Worm (Caenorhabditis elegans) whole organism, midembryonic: ENCODE data around the gene srr-10.
"Not testable (repeated sequence)": the region's sequence is repeated elsewhere in the genome, so short reads cannot be mapped to it uniquely, and the experiment has no call there.

Experiments
- T22C8.4 ChIP-seq: fragments of 200-800 bp; sonication (Bioruptor generic); IDR thresholded peaks from 2 replicates; pipeline ENCODE4 v1.3.6; 2022; ENCODE audit warnings: missing genetic modification characterization, missing compliant biosample characterization
- cog-1 ChIP-seq: sonication (generic microtip); optimal IDR thresholded peaks from 2 replicates; lab custom pipeline; 2016; ENCODE audit warnings: missing genetic modification characterization, missing compliant biosample characterization
- flt-1 ChIP-seq: fragments of 200-800 bp; sonication (Bioruptor generic); IDR thresholded peaks from 2 replicates; pipeline ENCODE4 v1.3.6; 2022; ENCODE audit warnings: missing genetic modification characterization, missing compliant biosample characterization
- klf-2 ChIP-seq: fragments of 200-800 bp; sonication (Bioruptor generic); conservative IDR thresholded peaks from 2 replicates; pipeline ENCODE4 v1.3.6; 2022; ENCODE audit warnings: missing genetic modification reagents, missing genetic modification characterization, missing compliant biosample characterization
- med-1 ChIP-seq: sonication (generic microtip); optimal IDR thresholded peaks from 2 replicates; lab custom pipeline; 2017; ENCODE audit warnings: missing genetic modification characterization, mild to moderate bottlenecking, missing compliant biosample characterization, antibody characterized with exemption, missing genetic modification reagents; ENCODE audit not compliant: insufficient read depth
- ref-1 ChIP-seq: fragments of 200-800 bp; sonication (Bioruptor generic); conservative IDR thresholded peaks from 2 replicates; pipeline ENCODE4 v1.3.6; 2022; ENCODE audit warnings: missing genetic modification reagents, missing genetic modification characterization, missing compliant biosample characterization
- tab-1 ChIP-seq: fragments of 200-800 bp; sonication (Bioruptor generic); IDR thresholded peaks from 2 replicates; pipeline ENCODE4 v1.3.6; 2022; ENCODE audit warnings: missing genetic modification characterization, missing compliant biosample characterization
- ztf-23 ChIP-seq: fragments of 200-800 bp; sonication (Bioruptor generic); IDR thresholded peaks from 2 replicates; pipeline ENCODE4 v1.3.6; 2022; ENCODE audit warnings: missing genetic modification reagents, missing genetic modification characterization, missing compliant biosample characterization
- ztf-29 ChIP-seq: fragments of 200-800 bp; sonication (Bioruptor generic); IDR thresholded peaks from 2 replicates; pipeline ENCODE4 v1.3.6; 2022; ENCODE audit warnings: missing genetic modification reagents, missing genetic modification characterization, missing compliant biosample characterization

Gene srr-10

DNA sequence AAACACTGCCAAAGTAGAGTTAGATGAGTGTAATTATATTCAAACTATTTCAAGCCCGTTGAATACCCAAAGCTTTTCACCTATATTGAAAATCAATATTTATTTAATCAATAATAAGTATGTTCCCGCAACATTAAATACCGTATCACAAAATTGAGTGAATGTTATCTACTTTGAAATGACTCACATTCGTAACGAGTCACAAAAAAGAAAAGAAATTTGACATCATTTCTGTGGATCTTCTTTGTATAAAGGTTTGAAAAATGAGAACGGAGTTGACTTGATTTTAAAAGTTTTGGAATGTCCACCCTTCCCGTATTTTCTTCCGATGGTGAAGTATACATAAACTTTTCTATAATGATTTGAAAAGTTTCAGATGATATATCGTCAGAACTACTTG lies at the start of gene srr-10:
Gene srr-10 (plus strand): TSS at position 301 of the 400 bp plus-strand sequence.
- TF ChIP-seq ztf-29 (GFP tag; lab: Robert Waterston, UW) (no peak), med-1 (GFP tag; lab: Kevin White, UChicago) (no peak), klf-2 (GFP tag; lab: Robert Waterston, UW) (no peak), ref-1 (GFP tag; lab: Robert Waterston, UW) (no peak), cog-1 (tag; lab: Kevin White, UChicago) (no peak), flt-1 (GFP tag; lab: Robert Waterston, UW) (no peak), T22C8.4 (GFP tag; lab: Robert Waterston, UW) (no peak), tab-1 (GFP tag; lab: Robert Waterston, UW) (no peak), ztf-23 (no peak)

DNA sequence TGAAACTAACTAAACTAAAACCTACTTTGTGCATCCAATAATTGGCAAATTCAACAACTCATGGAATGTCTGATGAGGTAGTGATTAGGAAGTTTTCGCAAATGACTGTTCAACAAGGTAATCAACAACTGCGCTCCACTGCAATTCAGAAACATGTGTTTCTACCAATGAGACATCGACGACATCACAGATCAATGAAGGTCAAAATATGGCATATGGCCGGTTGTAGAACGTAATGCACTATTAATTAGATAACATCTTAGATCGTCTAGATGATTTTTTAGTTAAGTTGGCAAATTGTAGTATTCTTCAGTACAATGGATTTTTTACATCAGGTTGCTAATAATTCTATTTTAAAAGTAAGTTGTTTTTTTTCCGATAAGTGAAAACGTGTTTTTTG lies 49.2 kb upstream of the srr-10 start, which contains the start of the genes nhr-94 and nhr-152:
Gene nhr-94 (minus strand): TSS at position 147 of the 400 bp plus-strand sequence.
Gene nhr-152 (plus strand): TSS at position 162 of the 400 bp plus-strand sequence.
- no peak for TF ChIP-seq ztf-29 (GFP tag; lab: Robert Waterston, UW)
- TF ChIP-seq ref-1 (GFP tag; lab: Robert Waterston, UW): no peak
- TF ChIP-seq med-1 (GFP tag; lab: Kevin White, UChicago): no peak
- no peak for TF ChIP-seq cog-1 (tag; lab: Kevin White, UChicago)
- no peak for TF ChIP-seq flt-1 (GFP tag; lab: Robert Waterston, UW)
- TF ChIP-seq klf-2 (GFP tag; lab: Robert Waterston, UW): no peak
- no peak for TF ChIP-seq T22C8.4 (GFP tag; lab: Robert Waterston, UW)
- no peak for TF ChIP-seq ztf-23
- TF ChIP-seq tab-1 (GFP tag; lab: Robert Waterston, UW): no peak

DNA sequence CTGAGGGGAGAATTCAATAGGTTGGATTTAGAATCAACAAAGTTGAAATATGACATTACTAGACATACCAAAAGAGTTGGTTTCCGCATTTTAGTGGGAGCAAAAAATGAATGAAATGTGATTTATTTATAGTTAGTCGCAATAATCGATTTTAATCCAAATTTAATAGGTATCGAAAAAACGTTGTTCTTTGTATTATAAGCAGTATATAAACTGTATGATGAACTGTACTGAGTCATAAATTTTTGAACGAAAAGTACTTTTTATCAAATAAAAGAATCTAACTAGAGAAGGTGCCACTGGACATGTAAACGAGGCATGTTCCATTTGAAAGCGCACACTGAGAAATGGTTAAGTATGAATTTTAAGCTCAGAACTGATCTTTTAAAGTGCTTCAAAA lies 45.5 kb upstream of the srr-10 start, which contains the start of gene C12D5.9:
Gene C12D5.9 (minus strand): TSS at position 101 of the 400 bp plus-strand sequence.
- TF ChIP-seq ref-1 (GFP tag; lab: Robert Waterston, UW) (no peak), flt-1 (GFP tag; lab: Robert Waterston, UW) (no peak), T22C8.4 (GFP tag; lab: Robert Waterston, UW) (no peak), med-1 (GFP tag; lab: Kevin White, UChicago) (no peak), ztf-29 (GFP tag; lab: Robert Waterston, UW) (no peak), klf-2 (GFP tag; lab: Robert Waterston, UW) (no peak), ztf-23 (no peak), cog-1 (tag; lab: Kevin White, UChicago) (no peak), tab-1 (GFP tag; lab: Robert Waterston, UW) (no peak)

DNA sequence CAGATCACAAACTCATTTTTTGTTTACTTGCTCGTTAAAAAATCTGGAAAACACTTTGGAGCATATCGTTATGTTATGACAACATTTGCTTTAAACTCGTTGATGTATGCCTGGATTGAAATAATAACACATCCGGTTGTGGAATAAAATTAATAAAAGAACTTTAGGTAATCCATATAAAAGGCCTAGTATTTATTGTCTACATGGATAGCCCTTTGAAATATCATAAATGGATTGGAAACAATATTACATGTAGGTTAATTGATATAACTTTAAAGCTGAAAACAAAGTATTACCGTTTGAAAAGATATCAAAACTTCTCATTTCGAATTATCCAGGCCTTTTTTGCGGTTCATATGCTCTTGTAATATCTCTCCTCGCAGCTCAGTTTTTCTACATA lies 44.8 kb upstream of the srr-10 start:
- no peak for TF ChIP-seq tab-1 (GFP tag; lab: Robert Waterston, UW)
- no peak for TF ChIP-seq cog-1 (tag; lab: Kevin White, UChicago)
- no peak for TF ChIP-seq klf-2 (GFP tag; lab: Robert Waterston, UW)
- no peak for TF ChIP-seq med-1 (GFP tag; lab: Kevin White, UChicago)
- TF ChIP-seq ref-1 (GFP tag; lab: Robert Waterston, UW): no peak
- no peak for TF ChIP-seq ztf-23
- TF ChIP-seq T22C8.4 (GFP tag; lab: Robert Waterston, UW): no peak
- TF ChIP-seq ztf-29 (GFP tag; lab: Robert Waterston, UW): no peak
- TF ChIP-seq flt-1 (GFP tag; lab: Robert Waterston, UW): no peak

DNA sequence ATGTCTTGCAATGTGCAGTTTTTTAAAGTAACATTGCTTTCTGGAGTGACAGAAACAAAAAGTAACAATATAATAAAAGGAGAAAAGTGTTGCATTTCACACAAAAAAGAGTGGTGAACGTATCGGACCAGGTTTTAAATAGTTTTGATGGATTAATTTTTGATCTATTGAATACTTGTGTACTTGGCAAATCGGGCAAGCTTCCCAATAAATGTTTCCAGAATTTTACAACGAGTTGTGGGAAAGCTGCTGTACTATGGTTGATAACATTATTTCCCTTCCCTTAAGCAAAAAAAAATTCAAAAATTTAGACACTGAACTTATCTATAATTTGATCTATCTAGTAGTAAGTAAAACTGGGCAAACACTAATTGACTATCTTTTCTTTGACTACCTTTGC lies 42.0 kb upstream of the srr-10 start, which contains the start of gene C12D5.10:
Gene C12D5.10 (minus strand): TSS at position 101 of the 400 bp plus-strand sequence.
- no peak for TF ChIP-seq ztf-29 (GFP tag; lab: Robert Waterston, UW)
- no peak for TF ChIP-seq T22C8.4 (GFP tag; lab: Robert Waterston, UW)
- TF ChIP-seq flt-1 (GFP tag; lab: Robert Waterston, UW): no peak
- no peak for TF ChIP-seq med-1 (GFP tag; lab: Kevin White, UChicago)
- TF ChIP-seq klf-2 (GFP tag; lab: Robert Waterston, UW): no peak
- no peak for TF ChIP-seq ztf-23
- no peak for TF ChIP-seq tab-1 (GFP tag; lab: Robert Waterston, UW)
- TF ChIP-seq cog-1 (tag; lab: Kevin White, UChicago): no peak
- TF ChIP-seq ref-1 (GFP tag; lab: Robert Waterston, UW): no peak

DNA sequence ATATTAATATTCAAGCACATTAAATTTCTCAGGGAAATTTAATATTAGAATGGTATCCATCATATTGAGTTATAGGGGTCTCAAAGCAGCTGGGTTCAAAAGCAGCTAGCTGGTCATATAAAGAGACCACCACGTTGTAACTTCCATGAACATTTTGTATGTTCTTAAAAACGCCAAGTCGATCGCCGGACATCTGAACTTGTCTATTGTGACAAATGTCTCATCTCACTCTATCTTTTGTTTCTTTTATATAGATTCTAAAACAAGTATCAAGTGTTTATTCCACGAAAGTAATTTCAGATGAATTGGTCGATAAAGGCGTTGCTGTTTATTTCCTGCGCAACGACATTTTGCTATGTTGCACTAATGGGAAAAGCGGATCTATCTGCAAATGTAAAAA lies 38.6 kb upstream of the srr-10 start, which contains the start of gene ZK105.3:
Gene ZK105.3 (plus strand): TSS at position 301 of the 400 bp plus-strand sequence.
- TF ChIP-seq flt-1 (GFP tag; lab: Robert Waterston, UW) (no peak), cog-1 (tag; lab: Kevin White, UChicago) (no peak)

DNA sequence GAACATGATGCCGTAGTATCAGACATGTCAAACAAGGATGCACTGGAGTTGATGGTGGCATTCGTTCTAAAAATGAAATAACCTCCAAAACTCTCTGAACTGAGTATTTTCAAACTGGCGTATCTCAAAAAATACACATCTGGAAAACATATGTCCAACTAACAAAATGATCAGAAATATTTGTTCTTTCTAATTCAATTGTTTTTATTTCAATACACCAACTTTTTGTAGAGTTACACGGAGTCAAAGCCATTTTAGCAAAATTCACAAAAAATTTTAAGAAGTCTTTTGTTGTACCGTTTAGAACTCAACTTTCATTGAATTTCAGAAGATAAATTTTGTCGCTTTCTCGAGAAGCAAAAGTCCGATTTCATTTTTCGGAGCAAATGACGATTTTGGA lies 31.9 kb upstream of the srr-10 start, which contains the start of gene srsx-40:
Gene srsx-40 (minus strand): TSS at position 101 of the 400 bp plus-strand sequence.
- not testable (repeated sequence) for TF ChIP-seq med-1 (GFP tag; lab: Kevin White, UChicago); ztf-29 (GFP tag; lab: Robert Waterston, UW); flt-1 (GFP tag; lab: Robert Waterston, UW)

DNA sequence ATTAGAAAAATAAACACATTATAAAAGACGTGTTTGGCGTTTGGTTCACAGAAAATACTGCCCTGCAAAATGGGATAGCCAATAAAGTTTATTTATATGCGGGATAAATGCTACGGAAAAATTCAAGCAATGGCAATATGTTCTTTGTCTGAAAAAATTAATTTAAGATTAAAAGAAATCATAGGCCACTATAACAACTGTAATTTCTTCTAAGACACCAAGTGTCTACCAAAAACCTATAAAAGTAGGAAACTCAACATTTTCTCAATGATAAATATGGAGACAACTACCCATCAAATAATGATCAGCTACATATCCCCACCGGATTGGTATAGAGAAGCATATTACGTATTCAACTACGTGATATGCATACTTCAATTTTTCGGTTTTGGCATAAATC lies 30.1 kb upstream of the srr-10 start, which contains the start of gene srw-3:
Gene srw-3 (plus strand): TSS at position 301 of the 400 bp plus-strand sequence.
- TF ChIP-seq ztf-23 (no peak), med-1 (GFP tag; lab: Kevin White, UChicago) (no peak), cog-1 (tag; lab: Kevin White, UChicago) (no peak), tab-1 (GFP tag; lab: Robert Waterston, UW) (no peak), T22C8.4 (GFP tag; lab: Robert Waterston, UW) (no peak), ref-1 (GFP tag; lab: Robert Waterston, UW) (no peak), ztf-29 (GFP tag; lab: Robert Waterston, UW) (no peak), flt-1 (GFP tag; lab: Robert Waterston, UW) (no peak), klf-2 (GFP tag; lab: Robert Waterston, UW) (no peak)

DNA sequence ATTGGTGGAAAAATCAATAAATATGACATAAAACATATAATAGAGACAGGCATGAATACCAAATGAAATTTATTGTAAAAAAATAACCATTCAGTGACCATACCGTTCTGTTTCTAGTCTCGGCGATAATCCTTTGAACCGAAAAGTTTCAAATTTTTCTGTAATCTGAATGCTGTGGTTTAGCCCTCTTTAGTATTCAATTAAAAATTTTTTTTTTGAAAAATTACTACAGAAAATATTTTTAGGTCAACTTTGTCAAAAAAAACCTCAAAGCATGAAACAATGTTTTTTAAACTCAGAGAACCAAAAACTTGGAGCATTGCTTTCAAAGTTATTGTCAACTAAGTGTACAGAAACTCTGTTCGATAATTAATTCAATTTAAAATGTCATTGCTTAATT lies 26.9 kb upstream of the srr-10 start, which contains the start of gene ZK105.11:
Gene ZK105.11 (minus strand): TSS at position 101 of the 400 bp plus-strand sequence.
- TF ChIP-seq med-1 (GFP tag; lab: Kevin White, UChicago): no peak
- TF ChIP-seq klf-2 (GFP tag; lab: Robert Waterston, UW): no peak
- no peak for TF ChIP-seq tab-1 (GFP tag; lab: Robert Waterston, UW)
- no peak for TF ChIP-seq ztf-23
- no peak for TF ChIP-seq ref-1 (GFP tag; lab: Robert Waterston, UW)
- no peak for TF ChIP-seq ztf-29 (GFP tag; lab: Robert Waterston, UW)
- no peak for TF ChIP-seq flt-1 (GFP tag; lab: Robert Waterston, UW)
- TF ChIP-seq cog-1 (tag; lab: Kevin White, UChicago): no peak
- TF ChIP-seq T22C8.4 (GFP tag; lab: Robert Waterston, UW): no peak
